Worm (Caenorhabditis elegans) whole organism, L4 larva: ENCODE data around the gene F58F6.6.

ENCODE experiments used
- ctbp-1 ChIP-seq: fragments of 200-800 bp; sonication (Bioruptor generic); IDR thresholded peaks from 2 replicates; pipeline ENCODE4 v1.3.6; 2022; ENCODE audit warnings: missing genetic modification reagents, missing genetic modification characterization, missing compliant biosample characterization
- fkh-10 ChIP-seq: fragments of 150-350 bp; optimal IDR thresholded peaks from 2 replicates; lab custom pipeline; 2014; ENCODE audit warnings: missing biosample characterization, missing genetic modification reagents, missing genetic modification characterization
- hif-1 ChIP-seq, 2 experiments: sonication (generic microtip); optimal IDR thresholded peaks; 2 replicates each; lab custom pipeline; 2016 to 2017; ENCODE audit warnings: missing compliant biosample characterization in 2 of 2, missing genetic modification characterization in 2 of 2, missing genetic modification reagents in 2 of 2, missing genotype in 2 of 2, mild to moderate bottlenecking in 1 of 2
- lin-38 ChIP-seq: fragments of 200-800 bp; sonication (Bioruptor generic); IDR thresholded peaks from 2 replicates; pipeline ENCODE4 v1.3.6; 2022; ENCODE audit warnings: missing genetic modification reagents, missing genetic modification characterization, missing compliant biosample characterization
- zfp-2 ChIP-seq: sonication (generic microtip); optimal IDR thresholded peaks from 2 replicates; lab custom pipeline; 2016; ENCODE audit warnings: mild to moderate bottlenecking, missing genetic modification characterization, missing compliant biosample characterization

DNA sequence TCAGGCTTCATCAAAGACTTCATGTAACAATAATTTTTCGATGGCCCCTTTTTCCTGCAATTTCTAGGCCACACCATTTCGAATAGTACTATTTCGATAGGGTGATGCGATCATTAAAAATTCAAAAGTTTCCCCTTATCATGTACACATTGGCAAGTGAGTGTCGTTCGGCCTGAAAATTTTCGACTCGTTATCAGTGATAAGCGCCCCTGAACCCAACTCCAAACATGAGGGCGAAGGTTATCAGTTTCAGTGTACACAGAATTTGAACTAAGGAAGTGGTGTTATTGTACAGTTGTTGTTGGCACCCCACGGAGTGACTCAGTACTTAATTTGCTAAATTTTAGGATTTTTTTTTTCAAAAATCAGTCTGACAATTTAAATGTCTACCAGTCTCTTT, 38.1 kb downstream of the F58F6.6 start:
- no peak for TF ChIP-seq fkh-10
- TF ChIP-seq zfp-2 (tag; lab: Kevin White, UChicago) = no peak
- TF ChIP-seq hif-1 (tag; optimal IDR thresholded peaks at IDR 0.05; lab: Kevin White, UChicago) = no peak
- TF ChIP-seq lin-38 (GFP tag; lab: Robert Waterston, UW) = no peak
- TF ChIP-seq ctbp-1 (GFP tag; lab: Robert Waterston, UW) = no peak
